Worm (Caenorhabditis elegans) whole organism, L1 larva: ENCODE results near the gene col-147.

ENCODE experiments used
- C16A3.4 ChIP-seq: fragments of 150-350 bp; optimal IDR thresholded peaks from 2 replicates; lab custom pipeline; 2014; ENCODE audit warnings: missing biosample characterization, missing genetic modification characterization
- Y116A8C.19 ChIP-seq: sonication (generic microtip); optimal IDR thresholded peaks from 2 replicates; lab custom pipeline; 2016; ENCODE audit warnings: missing compliant biosample characterization, missing genetic modification characterization, borderline replicate concordance
- ama-1 ChIP-seq: fragments of 150-350 bp; optimal IDR thresholded peaks from 2 replicates; lab custom pipeline; 2014
- blmp-1 ChIP-seq: fragments of 150-350 bp; optimal IDR thresholded peaks from 2 replicates; lab custom pipeline; 2014; ENCODE audit warnings: missing biosample characterization, missing genetic modification characterization
- ceh-82 ChIP-seq, 3 experiments: fragments of 150-350 bp in 1 of 3; sonication (generic microtip) in 2 of 3; optimal IDR thresholded peaks; 2 replicates each; lab custom pipeline; 2014 to 2017; ENCODE audit warnings: missing biosample characterization in 3 of 3, missing genetic modification characterization in 3 of 3
- dpl-1 ChIP-seq, 3 experiments: fragments of 150-350 bp in 2 of 3; sonication (generic microtip) in 1 of 3; optimal IDR thresholded peaks; 2 replicates each; lab custom pipeline; 2014 to 2017; ENCODE audit warnings: missing biosample characterization in 3 of 3, missing genetic modification characterization in 3 of 3, missing genetic modification reagents in 3 of 3
- efl-1 ChIP-seq, 4 experiments: fragments of 150-350 bp; optimal IDR thresholded peaks in 3 of 4; peaks in 1 of 4; 1 replicate in 1 of 4; 2 replicates in 3 of 4; lab custom pipeline; 2014; ENCODE audit warnings: missing biosample characterization in 2 of 4, missing genetic modification characterization in 2 of 4, missing genetic modification reagents in 2 of 4
- egl-27 ChIP-seq, 2 experiments: fragments of 150-350 bp in 1 of 2; sonication (generic microtip); optimal IDR thresholded peaks; 3 replicates each; lab custom pipeline; 2017 to 2018; ENCODE audit warnings: missing biosample characterization in 2 of 2, missing genetic modification characterization in 2 of 2, missing genetic modification reagents in 2 of 2
- elt-3 ChIP-seq, 6 experiments: fragments of 150-350 bp in 1 of 6; sonication (generic microtip); optimal IDR thresholded peaks; 2 replicates each; lab custom pipeline; 2017 to 2018; ENCODE audit warnings: missing biosample characterization in 6 of 6, missing genetic modification characterization in 6 of 6, inconsistent platforms in 1 of 6
- ets-5 ChIP-seq: fragments of 200-800 bp; sonication (Bioruptor generic); IDR thresholded peaks from 2 replicates; pipeline ENCODE4 v1.3.6; 2022; ENCODE audit warnings: missing genetic modification characterization, missing compliant biosample characterization
- fkh-10 ChIP-seq: sonication (generic microtip); optimal IDR thresholded peaks from 2 replicates; lab custom pipeline; 2017; ENCODE audit warnings: missing biosample characterization, missing genetic modification reagents, missing genetic modification characterization
- fos-1 ChIP-seq: fragments of 150-350 bp; optimal IDR thresholded peaks from 2 replicates; lab custom pipeline; 2014; ENCODE audit warnings: missing biosample characterization, missing genetic modification characterization
- grh-1 ChIP-seq: fragments of 200-800 bp; sonication (Bioruptor generic); IDR thresholded peaks from 2 replicates; pipeline ENCODE4 v1.3.6; 2022; ENCODE audit warnings: missing genetic modification reagents, missing genetic modification characterization, missing compliant biosample characterization
- hlh-17 ChIP-seq: fragments of 200-800 bp; sonication (Bioruptor generic); optimal IDR thresholded peaks from 2 replicates; lab custom pipeline; 2018; ENCODE audit warnings: missing genetic modification characterization, mild to moderate bottlenecking, missing compliant biosample characterization, moderate library complexity, borderline replicate concordance
- hlh-4 ChIP-seq: sonication (generic microtip); optimal IDR thresholded peaks from 2 replicates; lab custom pipeline; 2016; ENCODE audit warnings: mild to moderate bottlenecking, missing genetic modification characterization, missing compliant biosample characterization
- irx-1 ChIP-seq: sonication (generic microtip); optimal IDR thresholded peaks from 2 replicates; lab custom pipeline; 2016; ENCODE audit warnings: missing genetic modification characterization, missing compliant biosample characterization
- jun-1 ChIP-seq: fragments of 150-350 bp; optimal IDR thresholded peaks from 2 replicates; lab custom pipeline; 2014; ENCODE audit warnings: missing biosample characterization, missing genetic modification reagents, missing genetic modification characterization
- lin-14 ChIP-seq: fragments of 200-800 bp; sonication (Bioruptor generic); optimal IDR thresholded peaks from 2 replicates; lab custom pipeline; 2018; ENCODE audit warnings: mild to moderate bottlenecking, missing genetic modification characterization, moderate library complexity, missing compliant biosample characterization
- lin-35 ChIP-seq, 2 experiments: fragments of 150-350 bp; optimal IDR thresholded peaks; 2 replicates each; lab custom pipeline; 2014; ENCODE audit warnings: missing biosample characterization in 2 of 2, missing genetic modification characterization in 2 of 2, missing genetic modification reagents in 2 of 2
- mef-2 ChIP-seq: fragments of 150-350 bp; optimal IDR thresholded peaks from 2 replicates; lab custom pipeline; 2014; ENCODE audit warnings: missing biosample characterization, missing genetic modification characterization
- mep-1 ChIP-seq: fragments of 150-350 bp; optimal IDR thresholded peaks from 2 replicates; lab custom pipeline; 2014; ENCODE audit warnings: missing biosample characterization, missing genetic modification characterization
- nhr-12 ChIP-seq: sonication (generic microtip); optimal IDR thresholded peaks from 2 replicates; lab custom pipeline; 2017; ENCODE audit warnings: missing biosample characterization, missing genetic modification characterization
- nhr-19 ChIP-seq: fragments of 200-800 bp; sonication (Bioruptor generic); conservative IDR thresholded peaks from 2 replicates; pipeline ENCODE4 v1.3.6; 2022; ENCODE audit warnings: missing genetic modification characterization, missing compliant biosample characterization
- nhr-20 ChIP-seq: sonication (generic microtip); optimal IDR thresholded peaks from 2 replicates; lab custom pipeline; 2016; ENCODE audit warnings: mild to moderate bottlenecking, missing genetic modification characterization, missing compliant biosample characterization
- nhr-28 ChIP-seq: fragments of 150-350 bp; optimal IDR thresholded peaks from 2 replicates; lab custom pipeline; 2014; ENCODE audit warnings: missing biosample characterization, missing genetic modification characterization
- nhr-71 ChIP-seq: sonication (generic microtip); optimal IDR thresholded peaks from 2 replicates; lab custom pipeline; 2016; ENCODE audit warnings: mild to moderate bottlenecking, missing genetic modification characterization, moderate library complexity, missing compliant biosample characterization
- nhr-77 ChIP-seq: fragments of 150-350 bp; optimal IDR thresholded peaks from 2 replicates; lab custom pipeline; 2014; ENCODE audit warnings: missing biosample characterization, missing genetic modification characterization
- nhr-84 ChIP-seq: sonication (generic microtip); optimal IDR thresholded peaks from 2 replicates; lab custom pipeline; 2017; ENCODE audit warnings: missing biosample characterization, missing genetic modification characterization
- nhr-85 ChIP-seq: sonication (generic microtip); peaks from one replicate; lab custom pipeline; 2016; ENCODE audit warnings: missing genetic modification characterization, inconsistent platforms, missing compliant biosample characterization
- nhr-90 ChIP-seq: sonication (generic microtip); optimal IDR thresholded peaks from 2 replicates; lab custom pipeline; 2016; ENCODE audit warnings: mild to moderate bottlenecking, missing genetic modification characterization, missing compliant biosample characterization; ENCODE audit not compliant: poor library complexity
- snpc-4 ChIP-seq: fragments of 150-350 bp; optimal IDR thresholded peaks from 2 replicates; lab custom pipeline; 2014; ENCODE audit warnings: missing biosample characterization, missing genetic modification characterization
- snu-23 ChIP-seq: sonication (generic microtip); optimal IDR thresholded peaks from 2 replicates; lab custom pipeline; 2016; ENCODE audit warnings: missing genetic modification characterization, missing compliant biosample characterization
- tbx-2 ChIP-seq: sonication (generic microtip); optimal IDR thresholded peaks from 2 replicates; lab custom pipeline; 2016; ENCODE audit warnings: missing genetic modification characterization, missing compliant biosample characterization
- unc-62 ChIP-seq: fragments of 150-350 bp; optimal IDR thresholded peaks from 2 replicates; lab custom pipeline; 2014; ENCODE audit warnings: missing biosample characterization, missing genetic modification reagents, missing genetic modification characterization
- ztf-11 ChIP-seq, 2 experiments: sonication (generic microtip); optimal IDR thresholded peaks; 2 replicates each; lab custom pipeline; 2016 to 2017; ENCODE audit warnings: missing genetic modification characterization in 2 of 2, missing biosample characterization in 1 of 2, missing compliant biosample characterization in 1 of 2

Gene col-147

DNA sequence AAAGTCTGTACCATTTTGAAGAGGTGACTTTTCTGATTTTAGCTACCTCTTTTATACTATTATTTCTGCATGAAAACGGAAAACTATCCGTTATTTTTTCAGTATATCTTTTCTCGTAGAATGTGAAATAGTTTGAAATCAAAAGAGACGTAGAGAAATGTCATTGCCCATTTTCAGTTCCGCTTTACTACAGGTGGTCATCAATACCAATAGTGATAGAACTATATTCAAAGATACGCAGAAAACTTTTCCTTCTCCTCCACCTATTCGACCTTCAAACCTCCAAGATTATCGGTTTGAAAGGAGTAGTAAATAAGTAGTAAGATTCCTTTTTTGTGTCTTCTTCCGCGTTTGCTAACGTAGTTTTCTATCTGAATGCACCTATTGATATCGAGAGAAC, at the start of gene col-147:
Gene col-147 (minus strand): TSS at position 26 of the 400 bp plus-strand sequence.
- peak; percentile 22 for TF ChIP-seq tbx-2 (tag; lab: Kevin White, UChicago)
- peak; percentile 1 for TF ChIP-seq fos-1 (tag; lab: Kevin White, UChicago)
- TF ChIP-seq Y116A8C.19 (tag; lab: Kevin White, UChicago) = no peak
- TF ChIP-seq nhr-71 (tag; lab: Kevin White, UChicago) = peak; percentile 47
- peak; percentile 91 for TF ChIP-seq nhr-85
- peak in 5 of 6 experiments; percentile 10 to 93 (median 74) for TF ChIP-seq elt-3 (tag; optimal IDR thresholded peaks at IDR 0.05; lab: Kevin White, UChicago)
- TF ChIP-seq nhr-90 (tag; lab: Kevin White, UChicago) = peak; percentile 48
- peak in 1 of 2 experiments; percentile 43 for TF ChIP-seq lin-35 (GFP tag; optimal IDR thresholded peaks at IDR 0.05; lab: Kevin White, UChicago)
- TF ChIP-seq efl-1 (optimal IDR thresholded peaks at IDR 0.05; lab: Kevin White, UChicago) = peak in 1 of 2 experiments; percentile 2
- no peak for TF ChIP-seq efl-1 (GFP tag; optimal IDR thresholded peaks at IDR 0.05 in 1 of 2; lab: Kevin White, UChicago)
- TF ChIP-seq blmp-1 (tag; lab: Kevin White, UChicago) = peak; percentile 66
- peak; percentile 88 for TF ChIP-seq lin-14
- no peak for TF ChIP-seq nhr-28 (tag; lab: Kevin White, UChicago)
- no peak for TF ChIP-seq nhr-84 (tag; lab: Kevin White, UChicago)
- TF ChIP-seq snu-23 (GFP tag; lab: Kevin White, UChicago) = peak; percentile 70
- TF ChIP-seq nhr-20 (tag; lab: Kevin White, UChicago) = peak; percentile 70
- peak; percentile 30 for TF ChIP-seq nhr-19
- peak; percentile 3 for TF ChIP-seq irx-1 (tag; lab: Kevin White, UChicago)
- TF ChIP-seq mep-1 (tag; lab: Kevin White, UChicago) = peak; percentile 39
- TF ChIP-seq jun-1 (tag; lab: Kevin White, UChicago) = no peak

DNA sequence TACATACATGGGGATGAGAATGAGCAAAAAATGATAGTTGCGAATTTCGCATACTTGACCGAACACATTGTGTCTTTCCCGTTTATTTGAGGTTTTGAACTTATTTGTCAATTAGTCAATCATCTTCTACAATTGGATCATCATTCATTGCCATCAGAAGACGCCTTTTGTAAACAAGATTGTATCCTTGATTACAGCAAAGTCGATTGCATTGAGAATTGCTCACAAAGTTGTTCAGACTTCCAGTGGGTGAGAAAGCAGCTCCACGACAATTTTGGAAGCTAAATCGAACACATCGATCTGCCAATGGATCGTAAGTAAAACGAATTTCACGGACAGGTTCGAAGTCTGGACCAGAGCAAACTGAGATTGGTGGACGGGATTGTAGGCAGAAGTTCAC, 47.1 kb upstream of the col-147 start:
- TF ChIP-seq snpc-4 (tag; lab: Kevin White, UChicago) (no peak), dpl-1 (GFP tag; optimal IDR thresholded peaks at IDR 0.05; lab: Kevin White, UChicago) (no peak), efl-1 (optimal IDR thresholded peaks at IDR 0.05; lab: Kevin White, UChicago) (no peak), efl-1 (GFP tag; optimal IDR thresholded peaks at IDR 0.05 in 1 of 2; lab: Kevin White, UChicago) (peak in 1 of 2 experiments; percentile 38)

- TF ChIP-seq ets-5 (GFP tag; lab: Robert Waterston, UW) = no peak
- TF ChIP-seq ztf-11 (tag; optimal IDR thresholded peaks at IDR 0.05; lab: Kevin White, UChicago) = no peak
- no peak for TF ChIP-seq nhr-77 (tag; lab: Kevin White, UChicago)
- TF ChIP-seq nhr-12 (tag; lab: Kevin White, UChicago) = no peak
- no peak for TF ChIP-seq blmp-1 (tag; lab: Kevin White, UChicago)
- no peak for TF ChIP-seq mep-1 (tag; lab: Kevin White, UChicago)
- TF ChIP-seq ceh-82 (tag; optimal IDR thresholded peaks at IDR 0.05; lab: Kevin White, UChicago) = no peak
- TF ChIP-seq ama-1 (lab: Kevin White, UChicago) = no peak
- TF ChIP-seq mef-2 (tag; lab: Kevin White, UChicago) = no peak
- no peak for TF ChIP-seq egl-27 (tag; optimal IDR thresholded peaks at IDR 0.05; lab: Kevin White, UChicago)
- no peak for TF ChIP-seq hlh-17 (GFP tag; lab: Kevin White, UChicago)
- no peak for TF ChIP-seq fkh-10 (GFP tag; lab: Kevin White, UChicago)
- no peak for TF ChIP-seq snpc-4 (tag; lab: Kevin White, UChicago)
- no peak for TF ChIP-seq efl-1 (optimal IDR thresholded peaks at IDR 0.05; lab: Kevin White, UChicago)
- TF ChIP-seq efl-1 (GFP tag; optimal IDR thresholded peaks at IDR 0.05 in 1 of 2; lab: Kevin White, UChicago) = no peak
- no peak for TF ChIP-seq grh-1 (GFP tag; lab: Robert Waterston, UW)
- no peak for TF ChIP-seq hlh-4 (tag; lab: Kevin White, UChicago)
- TF ChIP-seq unc-62 (GFP tag; lab: Kevin White, UChicago) = no peak
- no peak for TF ChIP-seq C16A3.4 (tag; lab: Kevin White, UChicago)
- TF ChIP-seq, all 84 proteins: peak for 0
These were observed 46.0 kb upstream of the col-147 start, which contains the start of gene ZK287.9 for ce11 chrV:9679166-9679565. TSS of gene ZK287.9 (plus strand) at chrV:9679357.
